Worm (Caenorhabditis elegans) whole organism, mixed stage, embryonic: ENCODE data around the gene adh-5.
"Not testable (repeated sequence)": the region's sequence is repeated elsewhere in the genome, so short reads cannot be mapped to it uniquely, and the experiment has no call there.

Experiments used
- M03D4.4 ChIP-seq: sonication (generic microtip); optimal IDR thresholded peaks from 2 replicates; lab custom pipeline; 2017; ENCODE audit warnings: mild to moderate bottlenecking, missing genetic modification characterization, missing compliant biosample characterization
- blmp-1 ChIP-seq: fragments of 150-350 bp; optimal IDR thresholded peaks from 2 replicates; lab custom pipeline; 2014; ENCODE audit warnings: missing biosample characterization, missing genetic modification characterization
- ceh-39 ChIP-seq: fragments of 150-350 bp; optimal IDR thresholded peaks from 2 replicates; lab custom pipeline; 2014; ENCODE audit warnings: missing biosample characterization, missing genetic modification characterization
- ceh-83 ChIP-seq: fragments of 200-800 bp; sonication (Bioruptor generic); optimal IDR thresholded peaks from 2 replicates; lab custom pipeline; 2018; ENCODE audit warnings: mild to moderate bottlenecking, missing genetic modification characterization, missing compliant biosample characterization
- ces-1 ChIP-seq: fragments of 150-350 bp; optimal IDR thresholded peaks from 2 replicates; lab custom pipeline; 2014; ENCODE audit warnings: missing biosample characterization, missing genetic modification reagents, missing genetic modification characterization
- cnd-1 ChIP-seq: fragments of 200-800 bp; sonication (Bioruptor generic); optimal IDR thresholded peaks from 2 replicates; lab custom pipeline; 2018; ENCODE audit warnings: mild to moderate bottlenecking, missing genetic modification characterization, missing compliant biosample characterization
- elt-1 ChIP-seq: sonication (generic microtip); optimal IDR thresholded peaks from 2 replicates; lab custom pipeline; 2017; ENCODE audit warnings: missing genetic modification characterization, mild to moderate bottlenecking, missing compliant biosample characterization, antibody characterized with exemption, moderate library complexity, borderline replicate concordance; ENCODE audit not compliant: insufficient read depth
- elt-3 ChIP-seq: fragments of 150-350 bp; optimal IDR thresholded peaks from 2 replicates; lab custom pipeline; 2014; ENCODE audit warnings: missing biosample characterization, missing genetic modification characterization
- flh-1 ChIP-seq: fragments of 200-800 bp; sonication (Bioruptor generic); optimal IDR thresholded peaks from 2 replicates; lab custom pipeline; 2018; ENCODE audit warnings: mild to moderate bottlenecking, missing genetic modification characterization, moderate library complexity, missing compliant biosample characterization
- ham-2 ChIP-seq: fragments of 200-800 bp; sonication (Bioruptor generic); optimal IDR thresholded peaks from 2 replicates; lab custom pipeline; 2018; ENCODE audit warnings: mild to moderate bottlenecking, missing genetic modification characterization, missing compliant biosample characterization
- hlh-1 ChIP-seq: fragments of 150-350 bp; optimal IDR thresholded peaks from 2 replicates; lab custom pipeline; 2014; ENCODE audit warnings: missing biosample characterization, missing genetic modification reagents, missing genetic modification characterization
- lin-13 ChIP-seq: fragments of 150-350 bp; optimal IDR thresholded peaks from 2 replicates; lab custom pipeline; 2014; ENCODE audit warnings: missing biosample characterization, missing genetic modification characterization
- lin-32 ChIP-seq: fragments of 200-800 bp; sonication (Bioruptor generic); optimal IDR thresholded peaks from 2 replicates; lab custom pipeline; 2018; ENCODE audit warnings: mild to moderate bottlenecking, missing genetic modification characterization, missing compliant biosample characterization
- lsy-2 ChIP-seq: fragments of 150-350 bp; optimal IDR thresholded peaks from 2 replicates; lab custom pipeline; 2014; ENCODE audit warnings: missing biosample characterization, missing genetic modification characterization
- mab-5 ChIP-seq: fragments of 150-350 bp; optimal IDR thresholded peaks from 2 replicates; lab custom pipeline; 2014; ENCODE audit warnings: missing biosample characterization, missing genetic modification characterization
- mep-1 ChIP-seq: fragments of 150-350 bp; optimal IDR thresholded peaks from 2 replicates; lab custom pipeline; 2017; ENCODE audit warnings: missing biosample characterization, missing genetic modification reagents, missing genetic modification characterization, inconsistent platforms
- mls-2 ChIP-seq: sonication (generic microtip); optimal IDR thresholded peaks from 2 replicates; lab custom pipeline; 2016; ENCODE audit warnings: mild to moderate bottlenecking, missing genetic modification characterization, moderate library complexity, missing compliant biosample characterization
- nhr-12 ChIP-seq: fragments of 150-350 bp; optimal IDR thresholded peaks from 2 replicates; lab custom pipeline; 2014; ENCODE audit warnings: missing biosample characterization, missing genetic modification characterization
- nhr-2 ChIP-seq: fragments of 150-350 bp; optimal IDR thresholded peaks from 2 replicates; lab custom pipeline; 2014; ENCODE audit warnings: missing biosample characterization, missing genetic modification characterization
- nhr-237 ChIP-seq: fragments of 150-350 bp; optimal IDR thresholded peaks from 2 replicates; lab custom pipeline; 2014; ENCODE audit warnings: missing biosample characterization, missing genetic modification characterization
- nhr-28 ChIP-seq: fragments of 150-350 bp; optimal IDR thresholded peaks from 2 replicates; lab custom pipeline; 2014; ENCODE audit warnings: missing biosample characterization, missing genetic modification characterization
- nhr-76 ChIP-seq: sonication (generic microtip); optimal IDR thresholded peaks from 2 replicates; lab custom pipeline; 2017; ENCODE audit warnings: missing biosample characterization, missing genetic modification characterization
- pha-4 ChIP-seq: fragments of 150-350 bp; optimal IDR thresholded peaks from 2 replicates; lab custom pipeline; 2018; ENCODE audit warnings: missing biosample characterization, missing genetic modification reagents, missing genetic modification characterization
- sem-2 ChIP-seq: fragments of 200-800 bp; sonication (Bioruptor generic); optimal IDR thresholded peaks from 2 replicates; lab custom pipeline; 2018; ENCODE audit warnings: mild to moderate bottlenecking, missing genetic modification characterization, missing compliant biosample characterization
- snpc-4 ChIP-seq: fragments of 150-350 bp; optimal IDR thresholded peaks from 2 replicates; lab custom pipeline; 2014; ENCODE audit warnings: missing biosample characterization, missing genetic modification characterization
- sptf-1 ChIP-seq: sonication (generic microtip); optimal IDR thresholded peaks from 2 replicates; lab custom pipeline; 2017; ENCODE audit warnings: mild to moderate bottlenecking, missing genetic modification characterization, moderate library complexity, missing compliant biosample characterization
- tbx-8 ChIP-seq: fragments of 200-800 bp; sonication (Bioruptor generic); optimal IDR thresholded peaks from 2 replicates; lab custom pipeline; 2018; ENCODE audit warnings: mild to moderate bottlenecking, missing genetic modification characterization, moderate library complexity, missing compliant biosample characterization
- unc-120 ChIP-seq: sonication (generic microtip); optimal IDR thresholded peaks from 2 replicates; lab custom pipeline; 2017; ENCODE audit warnings: missing genetic modification characterization, missing compliant biosample characterization; ENCODE audit not compliant: poor library complexity, severe bottlenecking
- unc-39 ChIP-seq: fragments of 150-350 bp; optimal IDR thresholded peaks from 2 replicates; lab custom pipeline; 2014; ENCODE audit warnings: missing biosample characterization, missing genetic modification characterization
- ztf-11 ChIP-seq: fragments of 150-350 bp; optimal IDR thresholded peaks from 2 replicates; lab custom pipeline; 2014; ENCODE audit warnings: missing biosample characterization, missing genetic modification characterization

The adh-5 gene

ce11 chrV:879171-879570 lies 32.4 kb upstream of the adh-5 start, which contains the start of gene srg-53:
Gene srg-53 (plus strand): TSS chrV:879471.
- no peak for TF ChIP-seq nhr-12 (tag; lab: Kevin White, UChicago)
- TF ChIP-seq tbx-8 (GFP tag; lab: Kevin White, UChicago): no peak
- TF ChIP-seq mep-1 (tag; lab: Kevin White, UChicago): no peak
- TF ChIP-seq lin-32 (GFP tag; lab: Kevin White, UChicago): no peak
- TF ChIP-seq unc-39 (tag; lab: Kevin White, UChicago): no peak
- no peak for TF ChIP-seq unc-120 (tag; lab: Kevin White, UChicago)
- no peak for TF ChIP-seq snpc-4 (tag; lab: Kevin White, UChicago)
- TF ChIP-seq sptf-1 (tag; lab: Kevin White, UChicago): no peak

ce11 chrV:884324-884723 lies 27.2 kb upstream of the adh-5 start, which contains the start of gene srj-38:
Gene srj-38 (minus strand): TSS chrV:884424.
- TF ChIP-seq tbx-8 (GFP tag; lab: Kevin White, UChicago): no peak
- no peak for TF ChIP-seq pha-4 (tag; lab: Kevin White, UChicago)
- TF ChIP-seq lsy-2 (tag; lab: Kevin White, UChicago): no peak
- no peak for TF ChIP-seq unc-39 (tag; lab: Kevin White, UChicago)
- no peak for TF ChIP-seq mab-5 (tag; lab: Kevin White, UChicago)
- TF ChIP-seq cnd-1 (tag; lab: Kevin White, UChicago): no peak
- no peak for TF ChIP-seq ceh-83
- no peak for TF ChIP-seq mls-2
- no peak for TF ChIP-seq elt-3 (tag; lab: Kevin White, UChicago)
- no peak for TF ChIP-seq ceh-39
- no peak for TF ChIP-seq sptf-1 (tag; lab: Kevin White, UChicago)
- TF ChIP-seq lin-13 (tag; lab: Kevin White, UChicago): no peak

ce11 chrV:889216-889615 lies 22.4 kb upstream of the adh-5 start, which contains the start of gene T02B11.6:
Gene T02B11.6 (minus strand): TSS chrV:889316.
- no peak for TF ChIP-seq pha-4 (tag; lab: Kevin White, UChicago)
- no peak for TF ChIP-seq hlh-1 (tag; lab: Kevin White, UChicago)
- no peak for TF ChIP-seq M03D4.4 (tag; lab: Kevin White, UChicago)
- TF ChIP-seq nhr-237 (tag; lab: Kevin White, UChicago): no peak
- TF ChIP-seq ceh-83: no peak
- no peak for TF ChIP-seq nhr-2 (tag; lab: Kevin White, UChicago)
- TF ChIP-seq elt-1 (tag; lab: Kevin White, UChicago): no peak
- TF ChIP-seq flh-1 (GFP tag; lab: Kevin White, UChicago): no peak
- TF ChIP-seq elt-3 (tag; lab: Kevin White, UChicago): no peak
- TF ChIP-seq snpc-4 (tag; lab: Kevin White, UChicago): no peak

- TF ChIP-seq tbx-8 (GFP tag; lab: Kevin White, UChicago): no peak
- no peak for TF ChIP-seq sem-2
- TF ChIP-seq ceh-39: no peak
- TF ChIP-seq M03D4.4 (tag; lab: Kevin White, UChicago): no peak
- no peak for TF ChIP-seq unc-120 (tag; lab: Kevin White, UChicago)
- no peak for TF ChIP-seq elt-3 (tag; lab: Kevin White, UChicago)
- no peak for TF ChIP-seq blmp-1 (tag; lab: Kevin White, UChicago)
- TF ChIP-seq mep-1 (tag; lab: Kevin White, UChicago): no peak
- no peak for TF ChIP-seq lin-13 (tag; lab: Kevin White, UChicago)
- TF ChIP-seq elt-1 (tag; lab: Kevin White, UChicago): no peak
- no peak for TF ChIP-seq mab-5 (tag; lab: Kevin White, UChicago)
These were observed 21.2 kb upstream of the adh-5 start, which contains the start of gene srlf-21 for ce11 chrV:890423-890822. Gene srlf-21 (minus strand): TSS chrV:890523.

- TF ChIP-seq snpc-4, mab-5, lin-13 (tag; lab: Kevin White, UChicago): not testable (repeated sequence)
These were observed 20.7 kb upstream of the adh-5 start, which contains the start of gene srlf-22 for ce11 chrV:890835-891234. Gene srlf-22 (plus strand): TSS chrV:891135.

ce11 chrV:893437-894018 lies 18.0 kb upstream of the adh-5 start, which contains the start of the genes srlf-23 and srlf-20:
Gene srlf-23 (minus strand): TSS chrV:893537.
Gene srlf-20 (plus strand): TSS chrV:893968.
- TF ChIP-seq ztf-11 (tag; lab: Kevin White, UChicago) (no peak), elt-1 (tag; lab: Kevin White, UChicago) (no peak), tbx-8 (GFP tag; lab: Kevin White, UChicago) (no peak), nhr-12 (tag; lab: Kevin White, UChicago) (no peak), elt-3 (tag; lab: Kevin White, UChicago) (no peak), lsy-2 (tag; lab: Kevin White, UChicago) (no peak), unc-120 (tag; lab: Kevin White, UChicago) (no peak), mep-1 (tag; lab: Kevin White, UChicago) (no peak), nhr-237 (tag; lab: Kevin White, UChicago) (no peak), mab-5 (tag; lab: Kevin White, UChicago) (no peak), nhr-28 (tag; lab: Kevin White, UChicago) (no peak), nhr-76 (no peak), snpc-4 (tag; lab: Kevin White, UChicago) (no peak), ceh-83 (no peak), sem-2 (no peak), ces-1 (GFP tag; lab: Kevin White, UChicago) (no peak), ham-2 (GFP tag; lab: Kevin White, UChicago) (no peak)
